Fruit fly (Drosophila melanogaster): ENCODE measurements around the gene CG12605.

Gene CG12605

dm6 chr3L:3923631-3924274, 40.8 kb downstream of the CG12605 start:
- TF ChIP-seq CG15710 (tag; optimal IDR thresholded peaks at IDR 0.05) (no peak), fd96Ca (GFP tag; IDR thresholded peaks at IDR 0.05) (no peak)

dm6 chr3L:3912134-3912533, 52.4 kb downstream of the CG12605 start:
- TF ChIP-seq Pif1B (GFP tag; optimal IDR thresholded peaks at IDR 0.05) (no peak), CG32121 (GFP tag; IDR thresholded peaks at IDR 0.05) (no peak), fd96Ca (GFP tag; IDR thresholded peaks at IDR 0.05) (no peak)

dm6 chr3L:3909831-3910230, 54.7 kb downstream of the CG12605 start, which contains the start of gene mge:
mge (minus strand) TSS chr3L:3909931.
- TF ChIP-seq CG32121 (GFP tag; IDR thresholded peaks at IDR 0.05) (no peak), CG34367 (tag; optimal IDR thresholded peaks at IDR 0.05) (no peak), CG17806 (tag; optimal IDR thresholded peaks at IDR 0.05) (no peak), CG9948 (tag; optimal IDR thresholded peaks at IDR 0.05) (no peak), D1 (tag; optimal IDR thresholded peaks at IDR 0.05) (no peak), Pif1A (GFP tag; optimal IDR thresholded peaks at IDR 0.05) (no peak), EcR (GFP tag; optimal IDR thresholded peaks at IDR 0.05) (no peak), CG14655 (GFP tag; optimal IDR thresholded peaks at IDR 0.05) (no peak), CG13204 (GFP tag; optimal IDR thresholded peaks at IDR 0.05) (no peak), Snoo (tag; optimal IDR thresholded peaks at IDR 0.05) (no peak), CG12605 (GFP tag; IDR thresholded peaks at IDR 0.05) (no peak), CG8301 (tag; optimal IDR thresholded peaks at IDR 0.05) (no peak), fd96Ca (GFP tag; IDR thresholded peaks at IDR 0.05) (no peak), CG10348 (GFP tag; IDR thresholded peaks at IDR 0.05) (no peak), Ets98B (GFP tag; IDR thresholded peaks at IDR 0.05) (no peak), rn (GFP tag; IDR thresholded peaks at IDR 0.05) (no peak), CG15710 (tag; optimal IDR thresholded peaks at IDR 0.05) (no peak), CG4496 (GFP tag; IDR thresholded peaks at IDR 0.05) (no peak), Pif1B (GFP tag; optimal IDR thresholded peaks at IDR 0.05) (no peak), CG8159 (tag; optimal IDR thresholded peaks at IDR 0.05) (no peak)

DNA sequence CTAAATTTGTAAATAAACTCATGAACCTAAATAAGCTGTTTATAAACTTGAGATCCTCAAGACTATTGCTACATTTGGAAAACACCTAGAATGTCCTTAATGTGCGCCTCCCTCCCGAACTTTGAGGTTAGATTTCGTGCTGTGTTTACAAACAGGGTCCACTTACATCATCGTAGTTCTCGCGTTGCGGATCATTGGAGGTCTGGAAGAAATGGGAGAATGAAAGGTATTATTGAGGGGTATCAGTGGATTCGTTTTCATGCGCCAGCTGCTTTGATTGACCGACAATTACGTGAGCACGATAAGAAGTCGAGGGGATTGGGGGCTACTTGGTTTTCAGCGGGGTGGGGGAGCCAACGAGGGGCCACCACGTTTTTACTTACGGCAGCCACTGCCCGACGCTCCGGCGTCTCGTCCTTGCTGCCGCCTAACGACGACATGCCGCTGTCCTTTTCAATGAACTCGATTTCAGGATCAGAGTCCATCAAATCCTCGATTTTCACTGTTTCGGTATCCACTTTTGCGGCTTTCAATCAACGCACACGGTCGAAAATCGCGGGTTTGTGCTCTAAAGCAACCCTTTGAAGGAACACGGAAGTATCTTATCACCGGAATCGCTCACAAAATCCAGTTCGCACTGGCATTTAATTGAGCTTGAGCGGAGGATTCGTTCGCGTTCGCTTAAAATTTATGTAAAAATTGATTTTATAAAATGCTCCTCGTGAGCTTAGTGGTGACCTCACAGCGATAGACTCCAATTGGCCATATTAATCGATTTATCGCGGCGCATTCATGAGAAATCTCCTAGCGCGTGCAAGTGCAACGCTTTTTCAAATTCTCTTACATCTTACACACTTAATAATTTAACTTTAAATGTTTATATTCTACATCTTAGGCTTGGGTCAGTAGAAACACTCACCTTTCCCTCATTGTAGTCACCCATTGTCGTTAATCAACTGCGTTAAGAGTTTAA, 55.4 kb downstream of the CG12605 start:
- TF ChIP-seq gl (tag; optimal IDR thresholded peaks at IDR 0.05) (no peak), EcR (GFP tag; optimal IDR thresholded peaks at IDR 0.05) (peak; percentile 87)

dm6 chr3L:3905111-3905510, 59.5 kb downstream of the CG12605 start, which contains the start of gene ida:
ida (plus strand) TSS chr3L:3905344.
- no peak for TF ChIP-seq CG8301 (tag; optimal IDR thresholded peaks at IDR 0.05)
- TF ChIP-seq CG32121 (GFP tag; IDR thresholded peaks at IDR 0.05), result no peak
- TF ChIP-seq CG4496 (GFP tag; IDR thresholded peaks at IDR 0.05), result peak; percentile 50; the same call in 1 of the 3 replicates
- TF ChIP-seq CG12605 (GFP tag; IDR thresholded peaks at IDR 0.05), result no peak
- no peak for TF ChIP-seq Pif1A (GFP tag; optimal IDR thresholded peaks at IDR 0.05)

Data from whole organism, pupa.